Worm (Caenorhabditis elegans): ENCODE measurements around the gene F14H8.4.

- TF ChIP-seq B0310.2 (tag; optimal IDR thresholded peaks at IDR 0.05) (no peak), flt-1 (GFP tag; IDR thresholded peaks at IDR 0.05) (no peak), ceh-13 (GFP tag; optimal IDR thresholded peaks at IDR 0.05) (no peak), pes-1 (GFP tag; IDR thresholded peaks at IDR 0.05) (no peak), tbx-11 (GFP tag; IDR thresholded peaks at IDR 0.05) (no peak), scrt-1 (GFP tag; IDR thresholded peaks at IDR 0.05) (no peak), ets-7 (tag; optimal IDR thresholded peaks at IDR 0.05) (no peak), ama-1 (optimal IDR thresholded peaks at IDR 0.05) (no peak), hmbx-1 (tag; optimal IDR thresholded peaks at IDR 0.05) (no peak), tbx-37 (GFP tag; conservative IDR thresholded peaks at IDR 0.05) (no peak), aly-1 (tag; optimal IDR thresholded peaks at IDR 0.05) (no peak), sea-1 (GFP tag; conservative IDR thresholded peaks at IDR 0.05) (no peak), tra-4 (tag; optimal IDR thresholded peaks at IDR 0.05) (no peak)
Observed at ce11 chrV:15016795-15017429, 6.7 kb upstream of the F14H8.4 start.

All from whole organism, early embryonic.